Worm (Caenorhabditis elegans) whole organism, L1 larva: Measurements from ENCODE around the gene nhx-9.

Experiments used
- C34B4.2 ChIP-seq: sonication (generic microtip); optimal IDR thresholded peaks from 2 replicates; lab custom pipeline; 2017; ENCODE audit warnings: mild to moderate bottlenecking, missing genetic modification characterization, missing compliant biosample characterization
- F16B12.6 ChIP-seq: fragments of 150-350 bp; optimal IDR thresholded peaks from 2 replicates; lab custom pipeline; 2014; ENCODE audit warnings: missing biosample characterization, missing genetic modification characterization
- aha-1 ChIP-seq: fragments of 150-350 bp; optimal IDR thresholded peaks from 2 replicates; lab custom pipeline; 2014; ENCODE audit warnings: missing biosample characterization, missing genetic modification characterization
- ama-1 ChIP-seq: fragments of 150-350 bp; optimal IDR thresholded peaks from 2 replicates; lab custom pipeline; 2014
- blmp-1 ChIP-seq: fragments of 150-350 bp; optimal IDR thresholded peaks from 2 replicates; lab custom pipeline; 2014; ENCODE audit warnings: missing biosample characterization, missing genetic modification characterization
- ceh-8 ChIP-seq: fragments of 200-800 bp; sonication (Bioruptor generic); optimal IDR thresholded peaks from 2 replicates; lab custom pipeline; 2018; ENCODE audit warnings: mild to moderate bottlenecking, missing genetic modification characterization, moderate library complexity, missing compliant biosample characterization
- ceh-88 ChIP-seq: fragments of 200-800 bp; sonication (Bioruptor generic); IDR thresholded peaks from 2 replicates; pipeline ENCODE4 v1.3.6; 2022; ENCODE audit warnings: missing genetic modification characterization, missing compliant biosample characterization
- ceh-90 ChIP-seq: sonication (generic microtip); optimal IDR thresholded peaks from 2 replicates; lab custom pipeline; 2016; ENCODE audit warnings: missing genetic modification characterization, missing compliant biosample characterization
- dsc-1 ChIP-seq: sonication (generic microtip); optimal IDR thresholded peaks from 2 replicates; lab custom pipeline; 2016; ENCODE audit warnings: mild to moderate bottlenecking, missing genetic modification characterization, missing compliant biosample characterization
- efl-3 ChIP-seq: fragments of 200-800 bp; sonication (Bioruptor generic); optimal IDR thresholded peaks from 2 replicates; lab custom pipeline; 2018; ENCODE audit warnings: mild to moderate bottlenecking, missing genetic modification characterization, missing compliant biosample characterization
- egl-27 ChIP-seq, 2 experiments: fragments of 150-350 bp in 1 of 2; sonication (generic microtip); optimal IDR thresholded peaks; 3 replicates each; lab custom pipeline; 2017 to 2018; ENCODE audit warnings: missing biosample characterization in 2 of 2, missing genetic modification characterization in 2 of 2, missing genetic modification reagents in 2 of 2
- elt-2 ChIP-seq: sonication (generic microtip); optimal IDR thresholded peaks from 2 replicates; lab custom pipeline; 2016; ENCODE audit warnings: missing genetic modification characterization, mild to moderate bottlenecking, inconsistent platforms, missing compliant biosample characterization, missing genetic modification reagents
- elt-3 ChIP-seq, 6 experiments: fragments of 150-350 bp in 1 of 6; sonication (generic microtip); optimal IDR thresholded peaks; 2 replicates each; lab custom pipeline; 2017 to 2018; ENCODE audit warnings: missing biosample characterization in 6 of 6, missing genetic modification characterization in 6 of 6, inconsistent platforms in 1 of 6
- ets-5 ChIP-seq: fragments of 200-800 bp; sonication (Bioruptor generic); IDR thresholded peaks from 2 replicates; pipeline ENCODE4 v1.3.6; 2022; ENCODE audit warnings: missing genetic modification characterization, missing compliant biosample characterization
- fkh-10 ChIP-seq: sonication (generic microtip); optimal IDR thresholded peaks from 2 replicates; lab custom pipeline; 2017; ENCODE audit warnings: missing biosample characterization, missing genetic modification reagents, missing genetic modification characterization
- fkh-4 ChIP-seq: sonication (generic microtip); optimal IDR thresholded peaks from 2 replicates; lab custom pipeline; 2016; ENCODE audit warnings: missing compliant biosample characterization, missing genetic modification characterization, borderline replicate concordance
- fkh-8 ChIP-seq: sonication (generic microtip); optimal IDR thresholded peaks from 2 replicates; lab custom pipeline; 2016; ENCODE audit warnings: mild to moderate bottlenecking, missing genetic modification characterization, missing compliant biosample characterization
- fos-1 ChIP-seq: fragments of 150-350 bp; optimal IDR thresholded peaks from 2 replicates; lab custom pipeline; 2014; ENCODE audit warnings: missing biosample characterization, missing genetic modification characterization
- grh-1 ChIP-seq: fragments of 200-800 bp; sonication (Bioruptor generic); IDR thresholded peaks from 2 replicates; pipeline ENCODE4 v1.3.6; 2022; ENCODE audit warnings: missing genetic modification reagents, missing genetic modification characterization, missing compliant biosample characterization
- hpl-2 ChIP-seq: fragments of 150-350 bp; optimal IDR thresholded peaks from 2 replicates; lab custom pipeline; 2014; ENCODE audit warnings: missing biosample characterization, missing genetic modification reagents, missing genetic modification characterization
- irx-1 ChIP-seq: sonication (generic microtip); optimal IDR thresholded peaks from 2 replicates; lab custom pipeline; 2016; ENCODE audit warnings: missing genetic modification characterization, missing compliant biosample characterization
- lin-14 ChIP-seq: fragments of 200-800 bp; sonication (Bioruptor generic); optimal IDR thresholded peaks from 2 replicates; lab custom pipeline; 2018; ENCODE audit warnings: mild to moderate bottlenecking, missing genetic modification characterization, moderate library complexity, missing compliant biosample characterization
- lir-3 ChIP-seq: sonication (generic microtip); optimal IDR thresholded peaks from 2 replicates; lab custom pipeline; 2016; ENCODE audit warnings: mild to moderate bottlenecking, missing genetic modification characterization, moderate library complexity, missing compliant biosample characterization; ENCODE audit not compliant: poor library complexity
- lsy-2 ChIP-seq, 2 experiments: fragments of 150-350 bp; optimal IDR thresholded peaks; 2 replicates each; lab custom pipeline; 2014; ENCODE audit warnings: missing biosample characterization in 2 of 2, missing genetic modification characterization in 2 of 2
- mef-2 ChIP-seq: fragments of 150-350 bp; optimal IDR thresholded peaks from 2 replicates; lab custom pipeline; 2014; ENCODE audit warnings: missing biosample characterization, missing genetic modification characterization
- nhr-11 ChIP-seq: fragments of 150-350 bp; optimal IDR thresholded peaks from 2 replicates; lab custom pipeline; 2014; ENCODE audit warnings: missing biosample characterization, missing genetic modification characterization
- nhr-12 ChIP-seq: sonication (generic microtip); optimal IDR thresholded peaks from 2 replicates; lab custom pipeline; 2017; ENCODE audit warnings: missing biosample characterization, missing genetic modification characterization
- nhr-19 ChIP-seq: fragments of 200-800 bp; sonication (Bioruptor generic); conservative IDR thresholded peaks from 2 replicates; pipeline ENCODE4 v1.3.6; 2022; ENCODE audit warnings: missing genetic modification characterization, missing compliant biosample characterization
- nhr-237 ChIP-seq: fragments of 150-350 bp; optimal IDR thresholded peaks from 2 replicates; lab custom pipeline; 2014; ENCODE audit warnings: missing biosample characterization, missing genetic modification characterization
- nhr-28 ChIP-seq: fragments of 150-350 bp; optimal IDR thresholded peaks from 2 replicates; lab custom pipeline; 2014; ENCODE audit warnings: missing biosample characterization, missing genetic modification characterization
- nhr-71 ChIP-seq: sonication (generic microtip); optimal IDR thresholded peaks from 2 replicates; lab custom pipeline; 2016; ENCODE audit warnings: mild to moderate bottlenecking, missing genetic modification characterization, moderate library complexity, missing compliant biosample characterization
- nhr-77 ChIP-seq: fragments of 150-350 bp; optimal IDR thresholded peaks from 2 replicates; lab custom pipeline; 2014; ENCODE audit warnings: missing biosample characterization, missing genetic modification characterization
- nhr-84 ChIP-seq: sonication (generic microtip); optimal IDR thresholded peaks from 2 replicates; lab custom pipeline; 2017; ENCODE audit warnings: missing biosample characterization, missing genetic modification characterization
- nhr-85 ChIP-seq: sonication (generic microtip); peaks from one replicate; lab custom pipeline; 2016; ENCODE audit warnings: missing genetic modification characterization, inconsistent platforms, missing compliant biosample characterization
- nhr-90 ChIP-seq: sonication (generic microtip); optimal IDR thresholded peaks from 2 replicates; lab custom pipeline; 2016; ENCODE audit warnings: mild to moderate bottlenecking, missing genetic modification characterization, missing compliant biosample characterization; ENCODE audit not compliant: poor library complexity
- pag-3 ChIP-seq: sonication (generic microtip); optimal IDR thresholded peaks from 2 replicates; lab custom pipeline; 2017; ENCODE audit warnings: missing genetic modification characterization, mild to moderate bottlenecking, missing compliant biosample characterization, antibody characterized with exemption, borderline replicate concordance; ENCODE audit not compliant: insufficient read depth
- pqm-1 ChIP-seq: sonication (generic microtip); optimal IDR thresholded peaks from 3 replicates; lab custom pipeline; 2017; ENCODE audit warnings: missing biosample characterization, missing genetic modification characterization
- rnt-1 ChIP-seq: sonication (generic microtip); optimal IDR thresholded peaks from 2 replicates; lab custom pipeline; 2016; ENCODE audit warnings: mild to moderate bottlenecking, missing genetic modification characterization, moderate library complexity, missing compliant biosample characterization
- skn-1 ChIP-seq: fragments of 150-350 bp; optimal IDR thresholded peaks from 2 replicates; lab custom pipeline; 2014; ENCODE audit warnings: missing biosample characterization, missing genetic modification characterization
- snpc-4 ChIP-seq: fragments of 150-350 bp; optimal IDR thresholded peaks from 2 replicates; lab custom pipeline; 2014; ENCODE audit warnings: missing biosample characterization, missing genetic modification characterization
- snu-23 ChIP-seq: sonication (generic microtip); optimal IDR thresholded peaks from 2 replicates; lab custom pipeline; 2016; ENCODE audit warnings: missing genetic modification characterization, missing compliant biosample characterization
- sox-4 ChIP-seq: sonication (generic microtip); optimal IDR thresholded peaks from 2 replicates; lab custom pipeline; 2016; ENCODE audit warnings: missing genetic modification characterization, missing compliant biosample characterization
- sup-37 ChIP-seq: fragments of 200-800 bp; sonication (Bioruptor generic); optimal IDR thresholded peaks from 2 replicates; lab custom pipeline; 2018; ENCODE audit warnings: mild to moderate bottlenecking, missing genetic modification characterization, missing compliant biosample characterization
- swsn-7 ChIP-seq: sonication (generic microtip); optimal IDR thresholded peaks from 2 replicates; lab custom pipeline; 2016; ENCODE audit warnings: missing genetic modification characterization, missing compliant biosample characterization
- tbx-2 ChIP-seq: sonication (generic microtip); optimal IDR thresholded peaks from 2 replicates; lab custom pipeline; 2016; ENCODE audit warnings: missing genetic modification characterization, missing compliant biosample characterization
- tlp-1 ChIP-seq: fragments of 150-350 bp; optimal IDR thresholded peaks from 2 replicates; lab custom pipeline; 2014; ENCODE audit warnings: missing biosample characterization, missing genetic modification characterization
- unc-130 ChIP-seq: fragments of 150-350 bp; optimal IDR thresholded peaks from 2 replicates; lab custom pipeline; 2017; ENCODE audit warnings: missing biosample characterization, missing genetic modification characterization, inconsistent platforms
- unc-30 ChIP-seq: sonication (generic microtip); optimal IDR thresholded peaks from 2 replicates; lab custom pipeline; 2017; ENCODE audit warnings: missing biosample characterization, missing genetic modification characterization
- unc-62 ChIP-seq: fragments of 150-350 bp; optimal IDR thresholded peaks from 2 replicates; lab custom pipeline; 2014; ENCODE audit warnings: missing biosample characterization, missing genetic modification reagents, missing genetic modification characterization
- unc-86 ChIP-seq: sonication (generic microtip); optimal IDR thresholded peaks from 2 replicates; lab custom pipeline; 2016; ENCODE audit warnings: missing genetic modification characterization, missing compliant biosample characterization
- ztf-11 ChIP-seq, 2 experiments: sonication (generic microtip); optimal IDR thresholded peaks; 2 replicates each; lab custom pipeline; 2016 to 2017; ENCODE audit warnings: missing genetic modification characterization in 2 of 2, missing biosample characterization in 1 of 2, missing compliant biosample characterization in 1 of 2
- ztf-4 ChIP-seq: fragments of 150-350 bp; optimal IDR thresholded peaks from 2 replicates; lab custom pipeline; 2014; ENCODE audit warnings: missing biosample characterization, missing genetic modification characterization

Gene nhx-9

DNA sequence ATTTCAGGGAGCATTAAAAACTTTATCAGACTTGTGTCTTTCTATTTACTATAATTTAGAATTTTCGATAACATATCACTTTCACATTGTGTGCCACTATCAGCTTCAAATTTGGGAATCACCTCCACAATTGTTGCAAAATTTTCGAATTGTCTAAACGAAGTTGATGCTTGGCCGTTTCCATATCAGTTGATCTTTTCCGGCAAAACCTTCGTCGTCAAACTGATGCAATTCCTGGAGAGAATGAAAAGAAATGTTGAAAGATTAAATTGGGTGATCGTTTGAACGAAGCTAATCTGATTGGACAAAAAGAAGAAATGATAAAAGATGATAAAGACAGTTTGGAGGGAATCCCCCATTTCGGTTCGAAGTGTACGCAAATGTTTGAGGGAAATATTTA, 24.9 kb downstream of the nhx-9 start (continued):
- TF ChIP-seq nhr-11 (tag; lab: Kevin White, UChicago) (no peak), grh-1 (GFP tag; lab: Robert Waterston, UW) (0 out of 2 replicates have a peak, but pooled peaks have one; percentile 24), nhr-84 (tag; lab: Kevin White, UChicago) (no peak), tbx-2 (tag; lab: Kevin White, UChicago) (peak; percentile 7), fkh-4 (tag; lab: Kevin White, UChicago) (no peak), ceh-88 (no peak), fkh-8 (no peak), lin-14 (GFP tag; lab: Kevin White, UChicago) (peak; percentile 34), efl-3 (GFP tag; lab: Kevin White, UChicago) (no peak), lsy-2 (tag; optimal IDR thresholded peaks at IDR 0.05; lab: Kevin White, UChicago) (peak; percentile 21 to 29), C34B4.2 (tag; lab: Kevin White, UChicago) (no peak), nhr-19 (GFP tag; lab: Robert Waterston, UW) (peak; percentile 30; the same call in 1 of the 2 replicates), nhr-237 (tag; lab: Kevin White, UChicago) (no peak), ztf-4 (peak; percentile 74), pag-3 (tag; lab: Kevin White, UChicago) (no peak), sup-37 (GFP tag; lab: Kevin White, UChicago) (no peak), elt-2 (tag; lab: Kevin White, UChicago) (peak; percentile 99), sox-4 (no peak), ets-5 (GFP tag; lab: Robert Waterston, UW) (no peak), snu-23 (GFP tag; lab: Kevin White, UChicago) (peak; percentile 50), nhr-28 (tag; lab: Kevin White, UChicago) (no peak), blmp-1 (tag; lab: Kevin White, UChicago) (peak; percentile 67), nhr-71 (tag; lab: Kevin White, UChicago) (peak; percentile 74), ceh-8 (no peak), nhr-77 (tag; lab: Kevin White, UChicago) (no peak), mef-2 (tag; lab: Kevin White, UChicago) (no peak), skn-1 (no peak), snpc-4 (tag; lab: Kevin White, UChicago) (no peak), ama-1 (lab: Kevin White, UChicago) (peak; percentile 80), pqm-1 (tag; lab: Kevin White, UChicago) (no peak), fkh-10 (GFP tag; lab: Kevin White, UChicago) (no peak), rnt-1 (tag; lab: Kevin White, UChicago) (no peak), fos-1 (tag; lab: Kevin White, UChicago) (no peak), F16B12.6 (no peak), unc-30 (tag; lab: Kevin White, UChicago) (no peak), nhr-90 (tag; lab: Kevin White, UChicago) (peak; percentile 55), aha-1 (no peak)

- TF ChIP-seq sox-4, result peak; percentile 63
- no peak for TF ChIP-seq nhr-12 (tag; lab: Kevin White, UChicago)
- no peak for TF ChIP-seq unc-62 (GFP tag; lab: Kevin White, UChicago)
- peak; percentile 100 for TF ChIP-seq nhr-85 (tag; lab: Kevin White, UChicago)
- peak; percentile 81 for TF ChIP-seq lir-3 (tag; lab: Kevin White, UChicago)
- peak; percentile 99 for TF ChIP-seq nhr-71 (tag; lab: Kevin White, UChicago)
- peak; percentile 78 to 97 (median 92) for TF ChIP-seq elt-3 (tag; optimal IDR thresholded peaks at IDR 0.05; lab: Kevin White, UChicago)
- peak; percentile 90 for TF ChIP-seq ztf-4
- TF ChIP-seq grh-1 (GFP tag; lab: Robert Waterston, UW), result peak; percentile 87
- TF ChIP-seq ztf-11 (tag; optimal IDR thresholded peaks at IDR 0.05; lab: Kevin White, UChicago), result peak in 1 of 2 experiments; percentile 32
- TF ChIP-seq hpl-2 (GFP tag; lab: Kevin White, UChicago), result peak; percentile 46
- TF ChIP-seq ama-1 (lab: Kevin White, UChicago), result no peak
- peak; percentile 83 for TF ChIP-seq swsn-7 (tag; lab: Kevin White, UChicago)
- TF ChIP-seq unc-86 (tag; lab: Kevin White, UChicago), result no peak
- TF ChIP-seq unc-130 (tag; lab: Kevin White, UChicago), result peak; percentile 69
- TF ChIP-seq irx-1 (tag; lab: Kevin White, UChicago), result peak; percentile 84
- TF ChIP-seq tbx-2 (tag; lab: Kevin White, UChicago), result peak; percentile 90
- TF ChIP-seq dsc-1, result peak; percentile 55
- no peak for TF ChIP-seq ceh-90 (tag; lab: Kevin White, UChicago)
- no peak for TF ChIP-seq fkh-10 (GFP tag; lab: Kevin White, UChicago)
- TF ChIP-seq unc-30 (tag; lab: Kevin White, UChicago), result no peak
- no peak for TF ChIP-seq fkh-8
- TF ChIP-seq egl-27 (tag; optimal IDR thresholded peaks at IDR 0.05; lab: Kevin White, UChicago), result peak; percentile 43 to 78
- TF ChIP-seq ceh-88, result peak; percentile 69
- TF ChIP-seq pag-3 (tag; lab: Kevin White, UChicago), result no peak
- TF ChIP-seq tlp-1 (tag; lab: Kevin White, UChicago), result no peak
Observed at ce11 chrIV:11956387-11956786, 25.7 kb downstream of the nhx-9 start.
